Worm (Caenorhabditis elegans) whole organism, early embryonic: ENCODE measurements around the gene cosa-1.

Experiments used
- F13C5.2 ChIP-seq: sonication (generic microtip); optimal IDR thresholded peaks from 2 replicates; lab custom pipeline; 2017; ENCODE audit warnings: mild to moderate bottlenecking, missing genetic modification characterization, inconsistent platforms, missing compliant biosample characterization
- ceh-13 ChIP-seq: fragments of 200-800 bp; sonication (Bioruptor generic); optimal IDR thresholded peaks from 2 replicates; lab custom pipeline; 2018; ENCODE audit warnings: mild to moderate bottlenecking, missing genetic modification characterization, missing compliant biosample characterization
- ets-7 ChIP-seq: sonication (generic microtip); optimal IDR thresholded peaks from 2 replicates; lab custom pipeline; 2016; ENCODE audit warnings: missing genotype, missing genetic modification characterization, missing compliant biosample characterization
- flt-1 ChIP-seq: fragments of 200-800 bp; sonication (Bioruptor generic); IDR thresholded peaks from 2 replicates; pipeline ENCODE4 v1.3.6; 2022; ENCODE audit warnings: missing genetic modification characterization, missing compliant biosample characterization
- tbx-11 ChIP-seq: fragments of 200-800 bp; sonication (Bioruptor generic); IDR thresholded peaks from 2 replicates; pipeline ENCODE4 v1.3.6; 2022; ENCODE audit warnings: missing genetic modification characterization, missing compliant biosample characterization
- tra-4 ChIP-seq: sonication (generic microtip); optimal IDR thresholded peaks from 2 replicates; lab custom pipeline; 2017; ENCODE audit warnings: missing genetic modification characterization, missing compliant biosample characterization

cosa-1 gene

ce11 chrIII:2780793-2781192 is 54.9 kb downstream of the cosa-1 start, which contains the start of gene Y71H2AM.6:
Y71H2AM.6 (plus strand) TSS chrIII:2781056.
- TF ChIP-seq ets-7 (tag; lab: Kevin White, UChicago) (no peak), tra-4 (tag; lab: Kevin White, UChicago) (no peak), tbx-11 (GFP tag; lab: Robert Waterston, UW) (no peak), F13C5.2 (tag; lab: Kevin White, UChicago) (peak; percentile 20), flt-1 (no peak), ceh-13 (GFP tag; lab: Kevin White, UChicago) (no peak)
